Worm (Caenorhabditis elegans): ENCODE results near the gene math-18.

ce11 chrII:2150485-2150985 lies 3.3 kb upstream of the math-18 start, which contains the start of the genes C40A11.7 and C40A11.8:
- TF ChIP-seq T22C8.4 (GFP tag; IDR thresholded peaks at IDR 0.05) (no peak), flt-1 (GFP tag; IDR thresholded peaks at IDR 0.05) (no peak), ztf-29 (GFP tag; IDR thresholded peaks at IDR 0.05) (no peak), med-1 (GFP tag; optimal IDR thresholded peaks at IDR 0.05; ENCODE audit: insufficient read depth) (no peak), ztf-23 (GFP tag; IDR thresholded peaks at IDR 0.05) (no peak), klf-2 (GFP tag; conservative IDR thresholded peaks at IDR 0.05) (no peak), cog-1 (tag; optimal IDR thresholded peaks at IDR 0.05) (no peak), tab-1 (GFP tag; IDR thresholded peaks at IDR 0.05) (no peak)

All from whole organism, midembryonic.